Fruit fly (Drosophila melanogaster) whole organism, embryonic: ENCODE data around the gene mei-218.

ENCODE experiments used
- Adf1 ChIP-seq: fragments of 200-800 bp; sonication (Bioruptor generic); IDR thresholded peaks from 2 replicates; pipeline ENCODE4 v1.3.6; 2022; ENCODE audit warnings: missing biosample characterization, missing genetic modification characterization
- Asciz ChIP-seq: fragments of 200-800 bp; sonication (Bioruptor generic); optimal IDR thresholded peaks from 2 replicates; lab custom pipeline; 2017; ENCODE audit warnings: missing biosample characterization, mild to moderate bottlenecking, missing genetic modification characterization, missing genetic modification reagents
- C15 ChIP-seq: fragments of 200-800 bp; sonication (Bioruptor generic); IDR thresholded peaks from 3 replicates; pipeline ENCODE4 v1.3.6; 2022; ENCODE audit warnings: missing biosample characterization, missing genetic modification characterization
- CG11398 ChIP-seq: fragments of 200-800 bp; sonication (Bioruptor generic); optimal IDR thresholded peaks from 2 replicates; lab custom pipeline; 2016; ENCODE audit warnings: missing biosample characterization, missing genetic modification characterization
- CG12236 ChIP-seq: fragments of 200-800 bp; sonication (Bioruptor generic); optimal IDR thresholded peaks from 2 replicates; lab custom pipeline; 2016; ENCODE audit warnings: missing biosample characterization, missing genetic modification characterization
- CG1792 ChIP-seq: fragments of 200-800 bp; sonication (Bioruptor generic); optimal IDR thresholded peaks from 2 replicates; lab custom pipeline; 2016; ENCODE audit warnings: missing biosample characterization, missing genetic modification characterization
- CG31441 ChIP-seq: fragments of 200-800 bp; sonication (Bioruptor generic); IDR thresholded peaks from 2 replicates; pipeline ENCODE4 v1.3.6; 2022; ENCODE audit warnings: missing biosample characterization, missing genetic modification characterization
- CG6689 ChIP-seq: fragments of 200-800 bp; sonication (Bioruptor generic); IDR thresholded peaks from 2 replicates; pipeline ENCODE4 v1.3.6; 2022; ENCODE audit warnings: missing biosample characterization, missing genetic modification characterization
- CG7963 ChIP-seq: fragments of 200-800 bp; sonication (Bioruptor generic); IDR thresholded peaks from 3 replicates; pipeline ENCODE4 v1.3.6; 2022; ENCODE audit warnings: missing biosample characterization, missing genetic modification characterization; ENCODE audit not compliant: partially characterized antibody
- CG8290 ChIP-seq, 3 experiments: fragments of 200-800 bp; sonication (Bioruptor generic); optimal IDR thresholded peaks; 2 replicates each; lab custom pipeline; 2016 to 2019; ENCODE audit warnings: missing biosample characterization in 3 of 3, missing genetic modification characterization in 3 of 3, mild to moderate bottlenecking in 2 of 3, moderate library complexity in 1 of 3
- CG9876 ChIP-seq: fragments of 200-800 bp; sonication (Bioruptor generic); optimal IDR thresholded peaks from 2 replicates; lab custom pipeline; 2016; ENCODE audit warnings: missing biosample characterization, missing genetic modification characterization
- CG9932 ChIP-seq: fragments of 200-800 bp; sonication (Bioruptor generic); IDR thresholded peaks from 2 replicates; pipeline ENCODE4 v1.3.6; 2022; ENCODE audit warnings: missing biosample characterization, missing genetic modification characterization
- CkIIα-i1 ChIP-seq: fragments of 200-800 bp; sonication (Bioruptor generic); IDR thresholded peaks from 2 replicates; pipeline ENCODE4 v1.3.6; 2022; ENCODE audit warnings: missing biosample characterization, missing genetic modification characterization
- Dll ChIP-seq: fragments of 200-800 bp; sonication (Bioruptor generic); IDR thresholded peaks from 4 replicates; pipeline ENCODE4 v1.3.6; 2022; ENCODE audit warnings: missing biosample characterization, missing genetic modification characterization; ENCODE audit not compliant: partially characterized antibody
- Fer2 ChIP-seq: fragments of 200-800 bp; sonication (Bioruptor generic); optimal IDR thresholded peaks from 2 replicates; lab custom pipeline; 2018; ENCODE audit warnings: missing biosample characterization, mild to moderate bottlenecking, missing genetic modification characterization, moderate library complexity
- Gsc ChIP-seq: fragments of 200-800 bp; sonication (Bioruptor generic); IDR thresholded peaks from 2 replicates; pipeline ENCODE4 v1.3.6; 2022; ENCODE audit warnings: missing biosample characterization, missing genetic modification characterization
- HLH3B ChIP-seq: fragments of 200-800 bp; sonication (Bioruptor generic); IDR thresholded peaks from 2 replicates; pipeline ENCODE4 v1.3.6; 2022; ENCODE audit warnings: missing biosample characterization, missing genetic modification characterization
- HLH4C ChIP-seq: fragments of 200-800 bp; sonication (Bioruptor generic); IDR thresholded peaks from 3 replicates; pipeline ENCODE4 v1.3.6; 2022; ENCODE audit warnings: missing biosample characterization, missing genetic modification characterization; ENCODE audit not compliant: partially characterized antibody
- Hr3 ChIP-seq: fragments of 200-800 bp; sonication (Bioruptor generic); optimal IDR thresholded peaks from 3 replicates; lab custom pipeline; 2016; ENCODE audit warnings: missing biosample characterization, missing genetic modification characterization
- Hr39 ChIP-seq: fragments of >200 bp; optimal IDR thresholded peaks from 2 replicates; lab custom pipeline; 2017
- MBD-R2 ChIP-seq: fragments of 200-800 bp; sonication (Bioruptor generic); IDR thresholded peaks from 2 replicates; pipeline ENCODE4 v1.3.6; 2022; ENCODE audit warnings: missing biosample characterization, missing genetic modification characterization
- Max ChIP-seq: fragments of 200-800 bp; sonication (Bioruptor generic); optimal IDR thresholded peaks from 2 replicates; lab custom pipeline; 2016; ENCODE audit warnings: missing biosample characterization, mild to moderate bottlenecking, missing genetic modification characterization
- Spps ChIP-seq: fragments of 200-800 bp; sonication (Bioruptor generic); optimal IDR thresholded peaks from 2 replicates; lab custom pipeline; 2018; ENCODE audit warnings: missing biosample characterization, mild to moderate bottlenecking, missing genetic modification characterization
- Usf ChIP-seq: fragments of 200-800 bp; sonication (Bioruptor generic); optimal IDR thresholded peaks from 2 replicates; lab custom pipeline; 2017; ENCODE audit warnings: missing genotype, missing biosample characterization, missing genetic modification characterization
- ash1 ChIP-seq: fragments of 200-800 bp; sonication (Bioruptor generic); optimal IDR thresholded peaks from 2 replicates; lab custom pipeline; 2018; ENCODE audit warnings: missing biosample characterization, mild to moderate bottlenecking, missing genetic modification characterization
- dpn ChIP-seq, 2 experiments: fragments of 200-800 bp; sonication (Bioruptor generic); optimal IDR thresholded peaks; 3 replicates each; lab custom pipeline; 2016; ENCODE audit warnings: missing biosample characterization in 2 of 2, missing genetic modification characterization in 2 of 2
- gce ChIP-seq: fragments of 200-800 bp; sonication (Bioruptor generic); IDR thresholded peaks from 3 replicates; pipeline ENCODE4 v1.3.6; 2022; ENCODE audit warnings: missing biosample characterization, missing genetic modification characterization
- hb ChIP-seq: fragments of 200-800 bp; sonication (Bioruptor generic); IDR thresholded peaks from 3 replicates; pipeline ENCODE4 v1.3.6; 2022; ENCODE audit warnings: missing biosample characterization, missing genetic modification characterization; ENCODE audit not compliant: partially characterized antibody
- hbn ChIP-seq: fragments of 200-800 bp; sonication (Bioruptor generic); IDR thresholded peaks from 2 replicates; pipeline ENCODE4 v1.3.6; 2022; ENCODE audit warnings: missing biosample characterization, missing genetic modification characterization; ENCODE audit not compliant: partially characterized antibody
- jing ChIP-seq: fragments of 200-800 bp; sonication (Bioruptor generic); optimal IDR thresholded peaks from 2 replicates; lab custom pipeline; 2018; ENCODE audit warnings: missing biosample characterization, mild to moderate bottlenecking, missing genetic modification characterization
- knrl ChIP-seq: fragments of 200-800 bp; sonication (Bioruptor generic); IDR thresholded peaks from 3 replicates; pipeline ENCODE4 v1.3.6; 2022; ENCODE audit warnings: missing biosample characterization, missing genetic modification characterization; ENCODE audit not compliant: partially characterized antibody
- lilli ChIP-seq: fragments of 200-800 bp; sonication (Bioruptor generic); optimal IDR thresholded peaks from 3 replicates; lab custom pipeline; 2016; ENCODE audit warnings: missing biosample characterization, missing genetic modification characterization
- lmd ChIP-seq: fragments of 200-800 bp; sonication (Bioruptor generic); IDR thresholded peaks from 2 replicates; pipeline ENCODE4 v1.3.6; 2022; ENCODE audit warnings: missing biosample characterization, missing genetic modification characterization
- odd ChIP-seq: fragments of 200-800 bp; sonication (Bioruptor generic); optimal IDR thresholded peaks from 2 replicates; lab custom pipeline; 2017; ENCODE audit warnings: missing biosample characterization, mild to moderate bottlenecking, missing genetic modification characterization
- p53 ChIP-seq: fragments of 200-800 bp; sonication (Bioruptor generic); optimal IDR thresholded peaks from 2 replicates; lab custom pipeline; 2016; ENCODE audit warnings: missing biosample characterization, missing genetic modification characterization
- ro ChIP-seq: fragments of 200-800 bp; sonication (Bioruptor generic); IDR thresholded peaks from 2 replicates; pipeline ENCODE4 v1.3.6; 2022; ENCODE audit warnings: missing biosample characterization, missing genetic modification characterization
- shn ChIP-seq: fragments of 200-800 bp; sonication (Bioruptor generic); optimal IDR thresholded peaks from 3 replicates; lab custom pipeline; 2016; ENCODE audit warnings: missing biosample characterization, missing genetic modification characterization
- sisA ChIP-seq: fragments of 200-800 bp; sonication (Bioruptor generic); IDR thresholded peaks from 2 replicates; pipeline ENCODE4 v1.3.6; 2022; ENCODE audit warnings: missing biosample characterization, missing genetic modification characterization
- tin ChIP-seq: fragments of 200-800 bp; sonication (Bioruptor generic); optimal IDR thresholded peaks from 3 replicates; lab custom pipeline; 2016; ENCODE audit warnings: missing biosample characterization, missing genetic modification characterization
- trem ChIP-seq: fragments of 200-800 bp; optimal IDR thresholded peaks from 3 replicates; lab custom pipeline; 2019; ENCODE audit warnings: missing biosample characterization, mild to moderate bottlenecking, missing genetic modification characterization, moderate library complexity
- vfl ChIP-seq: fragments of 200-800 bp; sonication (Bioruptor generic); optimal IDR thresholded peaks from 2 replicates; lab custom pipeline; 2016; ENCODE audit warnings: missing biosample characterization, missing genetic modification characterization
- wek ChIP-seq: fragments of 200-800 bp; sonication (Bioruptor generic); optimal IDR thresholded peaks from 3 replicates; lab custom pipeline; 2018; ENCODE audit warnings: missing biosample characterization, mild to moderate bottlenecking, missing genetic modification characterization, moderate library complexity
- zen2 ChIP-seq: fragments of 200-800 bp; sonication (Bioruptor generic); IDR thresholded peaks from 3 replicates; pipeline ENCODE4 v1.3.6; 2022; ENCODE audit warnings: missing biosample characterization, missing genetic modification characterization; ENCODE audit not compliant: partially characterized antibody
- zfh1 ChIP-seq: fragments of 200-800 bp; sonication (Bioruptor generic); IDR thresholded peaks from 3 replicates; pipeline ENCODE4 v1.3.6; 2022; ENCODE audit warnings: missing biosample characterization, missing genetic modification characterization

mei-218 gene

DNA sequence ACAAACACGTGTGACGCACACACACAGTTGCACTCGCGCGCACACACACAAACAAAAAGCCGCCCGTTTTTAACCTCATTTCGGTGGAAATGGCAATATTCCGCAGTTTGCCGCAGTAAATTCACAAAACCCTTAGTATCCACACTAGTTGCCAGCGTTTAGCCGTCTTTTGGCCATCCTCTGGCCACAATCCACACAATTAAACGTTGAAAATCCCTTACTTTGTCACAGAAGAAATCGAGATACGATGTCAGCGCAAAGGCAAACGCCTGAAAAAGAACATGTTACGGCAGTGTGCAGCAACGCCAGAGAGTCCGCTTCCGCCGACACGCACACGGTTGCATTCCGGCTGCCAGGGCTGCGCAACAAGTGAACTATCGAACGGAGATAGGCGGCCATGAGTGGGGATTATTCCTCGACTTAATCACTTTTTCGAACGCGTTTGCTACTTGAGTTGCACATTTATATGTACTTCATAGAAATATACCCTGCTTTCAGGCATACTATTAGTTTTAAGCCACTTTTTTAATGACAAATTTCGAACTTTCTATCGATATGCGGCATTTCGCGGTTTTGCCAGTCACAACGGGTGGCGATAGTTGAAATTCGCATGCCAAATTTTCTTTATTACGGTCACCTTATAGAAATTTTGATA lies 5.3 kb upstream of the mei-218 start, which contains the start of gene RpS5a (continued):
- TF ChIP-seq CkIIα-i1 (GFP tag; lab: Robert Waterston, UW) (no peak), CG6689 (GFP tag; lab: Robert Waterston, UW) (peak; percentile 60), jing (GFP tag; lab: Kevin White, UChicago) (peak; percentile 28), Hr3 (GFP tag; lab: Kevin White, UChicago) (peak; percentile 54), zfh1 (GFP tag; lab: Robert Waterston, UW) (peak; percentile 79), Gsc (GFP tag; lab: Robert Waterston, UW) (no peak), hbn (GFP tag; lab: Robert Waterston, UW) (peak; percentile 45; the same call in 1 of the 2 replicates), C15 (GFP tag; lab: Robert Waterston, UW) (no peak), Fer2 (tag; lab: Kevin White, UChicago) (peak; percentile 17), gce (peak; percentile 68; the same call in 2 of the 3 replicates), Usf (GFP tag; lab: Kevin White, UChicago) (peak; percentile 84), ro (GFP tag; lab: Robert Waterston, UW) (0 out of 2 replicates have a peak, but pooled peaks have one; percentile 25), Spps (tag; lab: Kevin White, UChicago) (peak; percentile 47), Adf1 (GFP tag; lab: Robert Waterston, UW) (0 out of 2 replicates have a peak, but pooled peaks have one; percentile 27), dpn (GFP tag; optimal IDR thresholded peaks at IDR 0.05; lab: Kevin White, UChicago) (peak; percentile 62 to 84), CG12236 (GFP tag; lab: Kevin White, UChicago) (peak; percentile 45), CG8290 (GFP tag; optimal IDR thresholded peaks at IDR 0.05; lab: Kevin White, UChicago) (peak; percentile 79), CG8290 (tag; optimal IDR thresholded peaks at IDR 0.05; lab: Kevin White, UChicago) (peak; percentile 70 to 86), p53 (GFP tag; lab: Kevin White, UChicago) (peak; percentile 88), HLH4C (GFP tag; lab: Robert Waterston, UW) (peak; percentile 70), vfl (GFP tag; lab: Kevin White, UChicago) (peak; percentile 41), Hr39 (lab: Kevin White, UChicago) (no peak), zen2 (GFP tag; lab: Robert Waterston, UW) (peak; percentile 55; the same call in 1 of the 3 replicates), CG7963 (peak; percentile 53; the same call in 1 of the 3 replicates), CG1792 (GFP tag; lab: Kevin White, UChicago) (peak; percentile 69), CG31441 (peak; percentile 61), HLH3B (GFP tag; lab: Robert Waterston, UW) (peak; percentile 46), tin (GFP tag; lab: Kevin White, UChicago) (peak; percentile 76), MBD-R2 (GFP tag; lab: Robert Waterston, UW) (peak; percentile 60; the same call in 1 of the 2 replicates), knrl (peak; percentile 88), odd (GFP tag; lab: Kevin White, UChicago) (peak; percentile 88), CG9932 (GFP tag; lab: Robert Waterston, UW) (peak; percentile 77), sisA (GFP tag; lab: Robert Waterston, UW) (peak; percentile 65), lilli (GFP tag; lab: Kevin White, UChicago) (peak; percentile 72), trem (tag; lab: Kevin White, UChicago) (peak; percentile 50), Asciz (GFP tag; lab: Kevin White, UChicago) (peak; percentile 75), Max (peak; percentile 58), wek (peak; percentile 85), CG11398 (GFP tag; lab: Kevin White, UChicago) (peak; percentile 77), shn (peak; percentile 81), lmd (GFP tag; lab: Robert Waterston, UW) (peak; percentile 69), Dll (peak; percentile 86), ash1 (GFP tag; lab: Kevin White, UChicago) (peak; percentile 74), hb (GFP tag; lab: Robert Waterston, UW) (peak; percentile 78), CG9876 (GFP tag; lab: Kevin White, UChicago) (peak; percentile 91)
